Worm (Caenorhabditis elegans): ENCODE results near the gene adss-1.

DNA sequence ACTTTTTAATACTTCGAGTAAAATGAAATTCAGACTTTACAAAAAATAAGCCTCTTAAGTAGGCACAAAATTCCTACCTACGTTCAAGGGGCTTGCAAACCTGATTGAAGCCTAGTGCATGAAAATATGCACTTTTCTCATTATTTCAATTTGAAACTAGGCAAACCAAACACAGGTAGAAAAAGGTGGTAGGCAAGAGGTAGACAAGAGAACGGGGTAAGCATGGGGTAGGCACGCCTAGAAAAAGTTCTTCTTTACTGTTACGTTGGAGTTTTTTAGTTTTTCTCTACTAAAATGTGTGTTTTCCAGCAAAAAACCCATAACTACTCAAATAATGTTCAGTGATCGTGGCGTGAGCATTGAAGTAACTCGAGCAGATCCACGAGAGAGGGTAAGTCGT is 27.9 kb upstream of the adss-1 start, which contains the start of gene nex-4:
- no peak for TF ChIP-seq him-1 (tag; optimal IDR thresholded peaks at IDR 0.05)
- no peak for TF ChIP-seq W03F9.2 (tag; optimal IDR thresholded peaks at IDR 0.05)
- no peak for TF ChIP-seq dao-5 (tag; optimal IDR thresholded peaks at IDR 0.05)
